Fruit fly (Drosophila melanogaster): ENCODE data around the gene CG4972.

The CG4972 gene

dm6 chr2L:10314327-10315210 lies at the start of gene CG4972, which contains the start of gene Usp14:
Gene CG4972, plus strand, starts transcription at chr2L:10314792.
Gene Usp14, minus strand, starts transcription at chr2L:10314396.
- no peak for TF ChIP-seq CTCF (optimal IDR thresholded peaks at IDR 0.05)
- no peak for TF ChIP-seq CG8478 (optimal IDR thresholded peaks at IDR 0.05)

- TF ChIP-seq CTCF (optimal IDR thresholded peaks at IDR 0.05): no peak
- no peak for TF ChIP-seq CG8478 (optimal IDR thresholded peaks at IDR 0.05)
These were observed 49.5 kb upstream of the CG4972 start, which contains the start of gene Mob3 for dm6 chr2L:10265129-10265528. Gene Mob3, plus strand, starts transcription at chr2L:10265336.

dm6 chr2L:10266511-10266910 lies 48.1 kb upstream of the CG4972 start, which contains the start of gene CG4953:
Gene CG4953, plus strand, starts transcription at chr2L:10266703.
- TF ChIP-seq CG8478 (optimal IDR thresholded peaks at IDR 0.05): no peak
- TF ChIP-seq CTCF (optimal IDR thresholded peaks at IDR 0.05): no peak

dm6 chr2L:10268688-10269087 lies 45.9 kb upstream of the CG4972 start, which contains the start of gene CG4957:
Gene CG4957, plus strand, starts transcription at chr2L:10268872.
- TF ChIP-seq CTCF (optimal IDR thresholded peaks at IDR 0.05) (no peak), CG8478 (optimal IDR thresholded peaks at IDR 0.05) (no peak)

dm6 chr2L:10269854-10270253 lies 44.7 kb upstream of the CG4972 start, which contains the start of gene Mulk:
Gene Mulk, plus strand, starts transcription at chr2L:10270051.
- TF ChIP-seq CTCF (optimal IDR thresholded peaks at IDR 0.05): no peak
- TF ChIP-seq CG8478 (optimal IDR thresholded peaks at IDR 0.05): no peak

- TF ChIP-seq CTCF (optimal IDR thresholded peaks at IDR 0.05) (no peak), CG8478 (optimal IDR thresholded peaks at IDR 0.05) (no peak)
These were observed 42.4 kb upstream of the CG4972 start, which contains the start of gene trk for dm6 chr2L:10272224-10272623. Gene trk, minus strand, starts transcription at chr2L:10272324.

dm6 chr2L:10276436-10276835 lies 38.2 kb upstream of the CG4972 start:
- TF ChIP-seq CG8478 (optimal IDR thresholded peaks at IDR 0.05): no peak
- no peak for TF ChIP-seq CTCF (optimal IDR thresholded peaks at IDR 0.05)

dm6 chr2L:10276846-10277245 lies 37.7 kb upstream of the CG4972 start:
- TF ChIP-seq CTCF (optimal IDR thresholded peaks at IDR 0.05) (no peak), CG8478 (optimal IDR thresholded peaks at IDR 0.05) (no peak)

- TF ChIP-seq CTCF (optimal IDR thresholded peaks at IDR 0.05): peak in 1 of 2 experiments; percentile 9
- no peak for TF ChIP-seq CG8478 (optimal IDR thresholded peaks at IDR 0.05)
These were observed 37.2 kb upstream of the CG4972 start for dm6 chr2L:10277362-10277761.

- TF ChIP-seq CG8478 (optimal IDR thresholded peaks at IDR 0.05) (no peak), CTCF (optimal IDR thresholded peaks at IDR 0.05) (peak in 1 of 2 experiments; percentile 21)
These were observed 35.9 kb upstream of the CG4972 start, which contains the start of gene Utx for dm6 chr2L:10278658-10279057. Gene Utx, minus strand, starts transcription at chr2L:10278811.

- TF ChIP-seq CTCF (optimal IDR thresholded peaks at IDR 0.05): no peak
- no peak for TF ChIP-seq CG8478 (optimal IDR thresholded peaks at IDR 0.05)
These were observed 33.8 kb upstream of the CG4972 start, which contains the start of gene CG34043 for dm6 chr2L:10280772-10281171. Gene CG34043, minus strand, starts transcription at chr2L:10280872.

dm6 chr2L:10291276-10291675 lies 23.3 kb upstream of the CG4972 start:
- TF ChIP-seq CG8478 (optimal IDR thresholded peaks at IDR 0.05): no peak
- no peak for TF ChIP-seq CTCF (optimal IDR thresholded peaks at IDR 0.05)

dm6 chr2L:10292066-10292560 lies 22.5 kb upstream of the CG4972 start, which contains the start of gene Ufd4:
Gene Ufd4, minus strand, starts transcription at chr2L:10292365.
- TF ChIP-seq CG8478 (optimal IDR thresholded peaks at IDR 0.05) (no peak), CTCF (optimal IDR thresholded peaks at IDR 0.05) (no peak)

dm6 chr2L:10294798-10295669 lies 19.6 kb upstream of the CG4972 start, which contains the start of gene Hand:
Gene Hand, minus strand, starts transcription at chr2L:10295385.
- no peak for TF ChIP-seq CTCF (optimal IDR thresholded peaks at IDR 0.05)
- no peak for TF ChIP-seq CG8478 (optimal IDR thresholded peaks at IDR 0.05)

- TF ChIP-seq CG8478 (optimal IDR thresholded peaks at IDR 0.05) (no peak), CTCF (optimal IDR thresholded peaks at IDR 0.05) (peak; percentile 19 to 40)
These were observed 16.3 kb upstream of the CG4972 start for dm6 chr2L:10298306-10298705.

Measured in S2 (cell line).